Fruit fly (Drosophila melanogaster) whole organism, wandering third instar larva: ENCODE results near the gene Hecw.

Experiments used
- Abd-B ChIP-seq: fragments of >200 bp; optimal IDR thresholded peaks from 2 replicates; lab custom pipeline; 2017; ENCODE audit warnings: missing biosample characterization, missing genetic modification characterization
- CG32264 ChIP-seq: fragments of 200-800 bp; sonication (Bioruptor generic); optimal IDR thresholded peaks from 2 replicates; lab custom pipeline; 2016; ENCODE audit warnings: missing biosample characterization, missing genetic modification characterization
- CG9705 ChIP-seq: fragments of 200-800 bp; sonication (Bioruptor generic); optimal IDR thresholded peaks from 2 replicates; lab custom pipeline; 2018; ENCODE audit warnings: missing biosample characterization, mild to moderate bottlenecking, missing genetic modification characterization
- CrebA ChIP-seq: fragments of 200-800 bp; sonication (Bioruptor generic); optimal IDR thresholded peaks from 2 replicates; lab custom pipeline; 2016; ENCODE audit warnings: missing biosample characterization, mild to moderate bottlenecking, missing genetic modification characterization, borderline replicate concordance
- Dfd ChIP-seq: fragments of >200 bp; optimal IDR thresholded peaks from 2 replicates; lab custom pipeline; 2017; ENCODE audit warnings: missing biosample characterization, missing genetic modification characterization
- Dif ChIP-seq: fragments of 200-275, 200-300 bp; sonication (Bioruptor generic); optimal IDR thresholded peaks from 2 replicates; lab custom pipeline; 2018; ENCODE audit warnings: missing biosample characterization, missing genetic modification characterization; ENCODE audit not compliant: partially characterized antibody
- GATAd ChIP-seq: sonication (Bioruptor generic); optimal IDR thresholded peaks from 2 replicates; lab custom pipeline; 2016; ENCODE audit warnings: missing biosample characterization, missing genetic modification characterization
- HLH106 ChIP-seq: fragments of 200-800 bp; optimal IDR thresholded peaks from 3 replicates; lab custom pipeline; 2019; ENCODE audit warnings: missing biosample characterization, mild to moderate bottlenecking, missing genetic modification characterization, moderate library complexity
- Hnf4 ChIP-seq: fragments of 200-800 bp; sonication (Bioruptor generic); optimal IDR thresholded peaks from 2 replicates; lab custom pipeline; 2016; ENCODE audit warnings: missing biosample characterization, mild to moderate bottlenecking, missing genetic modification characterization
- Hr78 ChIP-seq: fragments of >200 bp; optimal IDR thresholded peaks from 2 replicates; lab custom pipeline; 2017; ENCODE audit warnings: missing biosample characterization, missing genetic modification characterization
- Hr83 ChIP-seq: fragments of 200-300 bp; sonication (Bioruptor generic); optimal IDR thresholded peaks from 2 replicates; lab custom pipeline; 2016; ENCODE audit warnings: missing biosample characterization, mild to moderate bottlenecking, missing genetic modification characterization, moderate library complexity; ENCODE audit not compliant: poor library complexity, severe bottlenecking
- Jra ChIP-seq: sonication (Bioruptor generic); optimal IDR thresholded peaks from 2 replicates; lab custom pipeline; 2016; ENCODE audit warnings: missing biosample characterization, missing genetic modification characterization
- Mio ChIP-seq: sonication (Bioruptor generic); optimal IDR thresholded peaks from 2 replicates; lab custom pipeline; 2016; ENCODE audit warnings: missing biosample characterization, missing genetic modification characterization
- Myc ChIP-seq: fragments of >200 bp; optimal IDR thresholded peaks from 2 replicates; lab custom pipeline; 2017
- N ChIP-seq: fragments of >200 bp; optimal IDR thresholded peaks from 2 replicates; lab custom pipeline; 2018; ENCODE audit warnings: missing biosample characterization, missing external identifiers, missing genetic modification characterization
- OdsH ChIP-seq: fragments of 200-800 bp; sonication (Bioruptor generic); optimal IDR thresholded peaks from 2 replicates; lab custom pipeline; 2016; ENCODE audit warnings: missing biosample characterization, mild to moderate bottlenecking, missing genetic modification characterization
- Rel ChIP-seq, 2 experiments: fragments of 200-800 bp; sonication (Bioruptor generic) in 1 of 2; optimal IDR thresholded peaks; 2 replicates in 1 of 2; 3 replicates in 1 of 2; lab custom pipeline; 2016 to 2019; ENCODE audit warnings: mild to moderate bottlenecking in 2 of 2, missing biosample characterization in 2 of 2, missing genetic modification characterization in 2 of 2, moderate library complexity in 1 of 2
- Sp1 ChIP-seq: fragments of 200-800 bp; sonication (Bioruptor generic); optimal IDR thresholded peaks from 3 replicates; lab custom pipeline; 2019; ENCODE audit warnings: missing biosample characterization, mild to moderate bottlenecking, missing genetic modification characterization, moderate library complexity
- Vsx2 ChIP-seq: fragments of 200-300, 225-300 bp; sonication (Bioruptor generic); optimal IDR thresholded peaks from 2 replicates; lab custom pipeline; 2018; ENCODE audit warnings: missing biosample characterization, missing genetic modification characterization; ENCODE audit not compliant: partially characterized antibody
- br ChIP-seq: fragments of 200-800 bp; sonication (Bioruptor generic); optimal IDR thresholded peaks from 2 replicates; lab custom pipeline; 2016; ENCODE audit warnings: missing biosample characterization, missing genetic modification characterization
- brk ChIP-seq: fragments of 200-800 bp; sonication (Bioruptor generic); optimal IDR thresholded peaks from 2 replicates; lab custom pipeline; 2016; ENCODE audit warnings: missing biosample characterization, mild to moderate bottlenecking, missing genetic modification characterization
- dl ChIP-seq, 2 experiments: fragments of 175-275, 200-275 bp in 1 of 2; fragments of 200-275 bp in 1 of 2; sonication (Bioruptor generic); optimal IDR thresholded peaks; lab custom pipeline; 2018; ENCODE audit warnings: mild to moderate bottlenecking in 2 of 2, missing biosample characterization in 2 of 2, missing genetic modification characterization in 2 of 2, moderate library complexity in 2 of 2; ENCODE audit not compliant: partially characterized antibody in 2 of 2, insufficient read depth in 1 of 2
- dmrt93B ChIP-seq: fragments of 200-800 bp; sonication (Bioruptor generic); optimal IDR thresholded peaks from 2 replicates; lab custom pipeline; 2018; ENCODE audit warnings: missing biosample characterization, mild to moderate bottlenecking, missing genetic modification characterization
- dsf ChIP-seq: sonication (Bioruptor generic); optimal IDR thresholded peaks from 2 replicates; lab custom pipeline; 2016; ENCODE audit warnings: missing biosample characterization, missing genetic modification characterization, borderline replicate concordance
- ey ChIP-seq: fragments of 200-800 bp; sonication (Bioruptor generic); optimal IDR thresholded peaks from 2 replicates; lab custom pipeline; 2016; ENCODE audit warnings: missing biosample characterization, missing genetic modification characterization
- foxo ChIP-seq, 2 experiments: fragments of 200-800 bp; sonication (Bioruptor generic); optimal IDR thresholded peaks; 2 replicates in 1 of 2; 3 replicates in 1 of 2; lab custom pipeline; 2016 to 2017; ENCODE audit warnings: missing biosample characterization in 2 of 2, missing genetic modification characterization in 2 of 2
- fru ChIP-seq: fragments of 200-800 bp; sonication (Bioruptor generic); optimal IDR thresholded peaks from 3 replicates; lab custom pipeline; 2016; ENCODE audit warnings: missing biosample characterization, mild to moderate bottlenecking, missing genetic modification characterization
- h ChIP-seq: fragments of 200-800 bp; sonication (Bioruptor generic); optimal IDR thresholded peaks from 3 replicates; lab custom pipeline; 2016; ENCODE audit warnings: missing biosample characterization, mild to moderate bottlenecking, missing genetic modification characterization
- jim ChIP-seq: fragments of 175-275, 200-325 bp; sonication (Bioruptor generic); optimal IDR thresholded peaks from 2 replicates; lab custom pipeline; 2016; ENCODE audit warnings: missing biosample characterization, mild to moderate bottlenecking, missing genetic modification characterization
- lola ChIP-seq: fragments of >200 bp; optimal IDR thresholded peaks from 2 replicates; lab custom pipeline; 2017; ENCODE audit warnings: missing biosample characterization, missing genetic modification characterization
- pan ChIP-seq: fragments of >200 bp; optimal IDR thresholded peaks from 2 replicates; lab custom pipeline; 2017
- psq ChIP-seq: fragments of 200-800 bp; sonication (Bioruptor generic); optimal IDR thresholded peaks from 3 replicates; lab custom pipeline; 2017; ENCODE audit warnings: missing biosample characterization, mild to moderate bottlenecking, missing genetic modification characterization, moderate library complexity
- rgr ChIP-seq: fragments of 200-800 bp; sonication (Bioruptor generic); optimal IDR thresholded peaks from 3 replicates; lab custom pipeline; 2016; ENCODE audit warnings: missing biosample characterization, mild to moderate bottlenecking, missing genetic modification characterization
- sage ChIP-seq: fragments of 200-800 bp; sonication (Bioruptor generic); optimal IDR thresholded peaks from 2 replicates; lab custom pipeline; 2016; ENCODE audit warnings: missing biosample characterization, mild to moderate bottlenecking, missing genetic modification characterization
- sv ChIP-seq: fragments of 200-800 bp; sonication (Bioruptor generic); optimal IDR thresholded peaks from 3 replicates; lab custom pipeline; 2016; ENCODE audit warnings: missing biosample characterization, missing genetic modification characterization
- tai ChIP-seq: sonication (Bioruptor generic); optimal IDR thresholded peaks from 2 replicates; lab custom pipeline; 2016; ENCODE audit warnings: missing biosample characterization, missing genetic modification characterization
- usp ChIP-seq: fragments of >200 bp; optimal IDR thresholded peaks from 2 replicates; lab custom pipeline; 2017; ENCODE audit warnings: missing biosample characterization, missing genetic modification characterization
- woc ChIP-seq: sonication (Bioruptor generic); optimal IDR thresholded peaks from 2 replicates; lab custom pipeline; 2016; ENCODE audit warnings: missing biosample characterization, mild to moderate bottlenecking, missing genetic modification characterization

Hecw gene

DNA sequence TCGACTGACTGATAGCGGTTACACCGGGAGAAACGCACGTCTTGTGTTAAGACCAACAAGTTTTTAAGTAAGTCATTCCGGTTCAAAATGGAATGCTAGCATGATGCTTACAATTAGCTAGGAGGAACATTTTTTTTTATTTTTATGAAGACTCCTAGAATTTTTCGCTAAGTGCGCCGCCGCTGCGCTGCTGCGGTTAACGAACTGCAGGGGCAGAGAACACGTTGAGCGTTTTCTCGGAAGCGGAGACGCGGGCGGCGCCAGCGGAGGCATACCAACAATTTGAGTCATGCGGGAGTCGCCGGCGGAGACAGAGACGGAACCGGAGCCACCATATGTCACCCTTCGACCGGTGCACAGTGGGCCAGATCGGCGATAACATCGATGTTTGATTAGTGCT lies 37.3 kb downstream of the Hecw start:
- TF ChIP-seq tai (peak; percentile 98), Abd-B (no peak), OdsH (GFP tag; lab: Kevin White, UChicago) (peak; percentile 98), Myc (lab: Kevin White, UChicago) (no peak), jim (GFP tag; lab: Kevin White, UChicago) (peak; percentile 59), Hnf4 (GFP tag; lab: Kevin White, UChicago) (peak; percentile 99), Hr78 (GFP tag; lab: Kevin White, UChicago) (no peak), CG32264 (peak; percentile 98), woc (GFP tag; lab: Kevin White, UChicago) (peak; percentile 98), usp (GFP tag; lab: Kevin White, UChicago) (no peak), CrebA (GFP tag; lab: Kevin White, UChicago) (peak; percentile 96), pan (lab: Kevin White, UChicago) (no peak), Rel (GFP tag; optimal IDR thresholded peaks at IDR 0.05; lab: Kevin White, UChicago) (peak; percentile 97), Rel (tag; optimal IDR thresholded peaks at IDR 0.05; lab: Kevin White, UChicago) (peak; percentile 94), Dif (GFP tag; lab: Kevin White, UChicago) (no peak), HLH106 (tag; lab: Kevin White, UChicago) (peak; percentile 99), rgr (GFP tag; lab: Kevin White, UChicago) (peak; percentile 99), dl (GFP tag; optimal IDR thresholded peaks at IDR 0.05; lab: Kevin White, UChicago; ENCODE audit: insufficient read depth in 1 of 2, partially characterized antibody in 2 of 2) (no peak), CG9705 (GFP tag; lab: Kevin White, UChicago) (peak; percentile 99), N (GFP tag; lab: Kevin White, UChicago) (no peak), br (GFP tag; lab: Kevin White, UChicago) (peak; percentile 99), psq (GFP tag; lab: Kevin White, UChicago) (peak; percentile 96), foxo (GFP tag; optimal IDR thresholded peaks at IDR 0.05; lab: Kevin White, UChicago) (peak; percentile 97 to 99), sage (GFP tag; lab: Kevin White, UChicago) (peak; percentile 97), brk (GFP tag; lab: Kevin White, UChicago) (peak; percentile 97), Mio (GFP tag; lab: Kevin White, UChicago) (peak; percentile 94), lola (GFP tag; lab: Kevin White, UChicago) (no peak), Sp1 (GFP tag; lab: Kevin White, UChicago) (peak; percentile 99), fru (GFP tag; lab: Kevin White, UChicago) (peak; percentile 99), Jra (GFP tag; lab: Kevin White, UChicago) (peak; percentile 98), ey (GFP tag; lab: Kevin White, UChicago) (peak; percentile 99), Dfd (GFP tag; lab: Kevin White, UChicago) (peak; percentile 46), dsf (GFP tag; lab: Kevin White, UChicago) (peak; percentile 92), GATAd (GFP tag; lab: Kevin White, UChicago) (peak; percentile 96), Vsx2 (GFP tag; lab: Kevin White, UChicago) (no peak), Hr83 (peak; percentile 94), dmrt93B (GFP tag; lab: Kevin White, UChicago) (peak; percentile 98), sv (GFP tag; lab: Kevin White, UChicago) (peak; percentile 91), h (GFP tag; lab: Kevin White, UChicago) (peak; percentile 99)

DNA sequence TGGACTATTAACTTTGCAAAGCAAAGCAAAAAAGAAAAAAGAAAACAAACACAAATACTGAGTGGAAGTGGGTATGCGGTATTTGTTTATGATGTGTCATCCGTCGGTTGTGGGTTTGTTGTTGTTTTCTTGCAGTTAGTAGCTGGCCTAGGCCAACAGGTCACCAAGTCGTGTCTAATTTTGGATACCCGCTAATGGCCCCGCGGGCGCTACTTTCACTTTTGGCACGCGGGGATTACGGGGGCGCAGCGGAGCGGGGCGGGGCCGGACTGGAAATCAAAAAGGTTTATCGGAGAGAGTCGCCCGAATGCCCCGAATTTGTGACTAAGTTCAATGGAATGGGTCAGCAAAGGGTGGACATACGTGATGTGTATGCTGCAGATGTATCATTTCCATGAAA lies 38.3 kb downstream of the Hecw start:
- TF ChIP-seq Hnf4 (GFP tag; lab: Kevin White, UChicago) (no peak), GATAd (GFP tag; lab: Kevin White, UChicago) (no peak)

DNA sequence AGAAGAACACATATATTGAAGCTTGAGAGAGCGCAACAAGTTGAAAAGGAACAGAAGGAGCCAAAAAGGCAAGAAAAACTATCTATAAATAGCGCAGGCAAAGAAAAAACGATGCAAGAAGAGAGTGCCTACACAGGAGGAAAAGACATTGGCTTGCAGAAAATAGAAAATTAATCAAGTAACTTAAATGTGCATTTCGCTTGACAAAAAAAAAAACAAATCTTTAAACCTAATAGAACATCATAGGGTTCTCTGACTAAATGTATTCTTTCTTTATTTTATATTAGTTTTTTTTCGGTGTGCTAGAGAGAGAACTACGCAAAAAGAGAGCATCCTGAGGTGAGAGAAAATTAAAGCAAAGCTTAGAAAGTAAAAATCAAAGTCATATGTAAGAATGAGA lies 41.3 kb downstream of the Hecw start:
- TF ChIP-seq ey (GFP tag; lab: Kevin White, UChicago): peak; percentile 44
- TF ChIP-seq lola (GFP tag; lab: Kevin White, UChicago): no peak
- TF ChIP-seq fru (GFP tag; lab: Kevin White, UChicago): peak; percentile 18
- peak in 1 of 2 experiments; percentile 3 for TF ChIP-seq foxo (GFP tag; optimal IDR thresholded peaks at IDR 0.05; lab: Kevin White, UChicago)
- TF ChIP-seq brk (GFP tag; lab: Kevin White, UChicago): no peak
- no peak for TF ChIP-seq woc (GFP tag; lab: Kevin White, UChicago)
- no peak for TF ChIP-seq rgr (GFP tag; lab: Kevin White, UChicago)
